Worm (Caenorhabditis elegans) whole organism, L1 larva: ENCODE results near the gene dpy-26.

Experiments
- grh-1 ChIP-seq: fragments of 200-800 bp; sonication (Bioruptor generic); IDR thresholded peaks from 2 replicates; pipeline ENCODE4 v1.3.6; 2022; ENCODE audit warnings: missing genetic modification reagents, missing genetic modification characterization, missing compliant biosample characterization
- unc-86 ChIP-seq: sonication (generic microtip); optimal IDR thresholded peaks from 2 replicates; lab custom pipeline; 2016; ENCODE audit warnings: missing genetic modification characterization, missing compliant biosample characterization

ce11 chrIV:12467761-12468160 is 16.6 kb upstream of the dpy-26 start:
- TF ChIP-seq unc-86 (no peak), grh-1 (no peak)
